Fruit fly (Drosophila melanogaster): ENCODE data around the gene Nxf3.

The Nxf3 gene

DNA sequence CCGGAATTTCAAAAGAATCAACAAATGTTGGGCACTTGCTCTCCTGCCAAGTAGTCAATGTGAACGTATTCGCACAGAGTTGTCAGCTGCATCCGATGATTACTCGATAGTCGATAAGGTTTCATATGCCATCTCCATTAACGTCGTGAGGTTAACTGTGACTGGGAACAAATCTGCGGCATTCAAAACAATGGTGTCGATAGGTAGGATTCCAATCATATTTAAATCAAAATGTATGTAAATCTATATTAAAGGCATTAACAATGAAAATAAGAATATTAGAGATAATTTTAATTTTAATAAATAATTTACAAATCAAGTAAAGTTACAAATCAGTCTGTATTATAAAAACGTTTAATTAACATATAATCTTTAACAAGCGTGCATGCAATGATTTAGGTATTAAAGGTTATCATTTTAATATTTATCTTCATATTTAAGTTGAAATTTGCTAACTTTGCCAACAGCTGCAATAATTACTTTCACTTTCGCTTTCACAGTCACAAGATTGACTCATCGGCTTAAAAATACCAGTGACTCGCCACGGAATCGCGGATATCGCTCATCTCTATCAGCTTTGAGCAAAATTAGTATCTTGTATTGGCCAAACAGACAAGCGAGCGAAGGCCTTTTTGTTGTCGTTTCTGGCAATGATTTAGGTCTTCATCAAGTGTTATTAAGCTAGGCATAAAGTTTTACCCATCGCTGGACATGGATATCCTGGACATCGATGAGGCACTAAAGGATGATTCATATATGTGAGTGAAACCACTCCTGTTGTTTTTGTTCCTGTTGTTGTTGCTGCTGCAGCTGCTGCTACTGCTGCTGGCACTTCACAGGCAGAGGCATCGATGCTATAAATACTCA lies at the start of gene Nxf3, which contains the start of the genes Meics and ssp2:
Nxf3 (plus strand) TSS at position 569 of the 867 bp plus-strand sequence.
Meics (minus strand) TSS at position 68 of the 867 bp plus-strand sequence.
ssp2 (plus strand) TSS at position 569 of the 867 bp plus-strand sequence.
- TF ChIP-seq Ets96B (tag; optimal IDR thresholded peaks at IDR 0.05), result no peak
- TF ChIP-seq vri (GFP tag; optimal IDR thresholded peaks at IDR 0.05), result no peak
- no peak for TF ChIP-seq dsx (GFP tag; optimal IDR thresholded peaks at IDR 0.05; ENCODE audit: poor library complexity, severe bottlenecking)
- no peak for TF ChIP-seq CG10669 (GFP tag; optimal IDR thresholded peaks at IDR 0.05)
- TF ChIP-seq acj6 (GFP tag; optimal IDR thresholded peaks at IDR 0.05), result peak; percentile 23
- no peak for TF ChIP-seq CG8119 (GFP tag; IDR thresholded peaks at IDR 0.05)
- no peak for TF ChIP-seq Sox15 (GFP tag; optimal IDR thresholded peaks at IDR 0.05)
- TF ChIP-seq eg (GFP tag; IDR thresholded peaks at IDR 0.05), result no peak; the same call in 2 of the 3 replicates
- no peak for TF ChIP-seq Eip75B (GFP tag; optimal IDR thresholded peaks at IDR 0.05)
- TF ChIP-seq svp (GFP tag), result no peak
- TF ChIP-seq CG11762 (GFP tag; optimal IDR thresholded peaks at IDR 0.05; ENCODE audit: insufficient read depth), result no peak
- TF ChIP-seq Sox102F (GFP tag; optimal IDR thresholded peaks at IDR 0.05), result no peak
- no peak for TF ChIP-seq Gug (GFP tag; IDR thresholded peaks at IDR 0.05)
- peak; percentile 39 for TF ChIP-seq CG31627 (GFP tag; optimal IDR thresholded peaks at IDR 0.05)
- no peak for TF ChIP-seq CG7368 (GFP tag; optimal IDR thresholded peaks at IDR 0.05)
- no peak for TF ChIP-seq achi (GFP tag; optimal IDR thresholded peaks at IDR 0.05)
- peak; percentile 17 for TF ChIP-seq lz (GFP tag; optimal IDR thresholded peaks at IDR 0.05)
- no peak for TF ChIP-seq Smox (GFP tag; optimal IDR thresholded peaks at IDR 0.05)
- peak; percentile 2 for TF ChIP-seq cyc (GFP tag; optimal IDR thresholded peaks at IDR 0.05)
- no peak for TF ChIP-seq Met (GFP tag; optimal IDR thresholded peaks at IDR 0.05)
- TF ChIP-seq net (GFP tag; optimal IDR thresholded peaks at IDR 0.05), result no peak
- TF ChIP-seq CG6854 (GFP tag; optimal IDR thresholded peaks at IDR 0.05), result no peak
- no peak for TF ChIP-seq fd85E (GFP tag; optimal IDR thresholded peaks at IDR 0.05)
- 0 out of 2 replicates have a peak, but pooled peaks have one; percentile 6 for TF ChIP-seq CG15336 (GFP tag; IDR thresholded peaks at IDR 0.05)
- TF ChIP-seq CG8632 (GFP tag; optimal IDR thresholded peaks at IDR 0.05), result no peak
- TF ChIP-seq Blimp-1 (GFP tag; optimal IDR thresholded peaks at IDR 0.05), result peak; percentile 100
- no peak for TF ChIP-seq salr (GFP tag; optimal IDR thresholded peaks at IDR 0.05)
- TF ChIP-seq CG11902 (GFP tag; optimal IDR thresholded peaks at IDR 0.05), result no peak
- no peak for TF ChIP-seq spab (GFP tag; optimal IDR thresholded peaks at IDR 0.05)
- no peak for TF ChIP-seq CG8319 (GFP tag; optimal IDR thresholded peaks at IDR 0.05)
- no peak for TF ChIP-seq dac (GFP tag; optimal IDR thresholded peaks at IDR 0.05)
- TF ChIP-seq Hr38 (GFP tag; optimal IDR thresholded peaks at IDR 0.05), result no peak
- no peak for TF ChIP-seq CG6792 (GFP tag; optimal IDR thresholded peaks at IDR 0.05)
- no peak for TF ChIP-seq Sox14 (GFP tag; optimal IDR thresholded peaks at IDR 0.05)
- TF ChIP-seq CG3032 (tag; optimal IDR thresholded peaks at IDR 0.05), result peak; percentile 20
- no peak for TF ChIP-seq CG1621 (tag; optimal IDR thresholded peaks at IDR 0.05)
- no peak for TF ChIP-seq Ets21C (GFP tag; optimal IDR thresholded peaks at IDR 0.05)
- TF ChIP-seq fkh (GFP tag; optimal IDR thresholded peaks at IDR 0.05), result no peak
- TF ChIP-seq CG32006 (GFP tag; optimal IDR thresholded peaks at IDR 0.05), result no peak
- no peak for TF ChIP-seq Eip93F (GFP tag; optimal IDR thresholded peaks at IDR 0.05)
- no peak for TF ChIP-seq CG10631 (GFP tag; optimal IDR thresholded peaks at IDR 0.05)
- TF ChIP-seq ss (GFP tag; optimal IDR thresholded peaks at IDR 0.05), result no peak
- TF ChIP-seq CG6163 (GFP tag; IDR thresholded peaks at IDR 0.05), result no peak
- TF ChIP-seq CG9139 (GFP tag; optimal IDR thresholded peaks at IDR 0.05), result no peak
- TF ChIP-seq CG16779 (tag; optimal IDR thresholded peaks at IDR 0.05), result no peak
- no peak for TF ChIP-seq topi (GFP tag; optimal IDR thresholded peaks at IDR 0.05)
- no peak for TF ChIP-seq Eip78C (GFP tag)
- TF ChIP-seq Lpt (GFP tag; optimal IDR thresholded peaks at IDR 0.05), result no peak
- TF ChIP-seq Hr39 (GFP tag; optimal IDR thresholded peaks at IDR 0.05), result peak; percentile 38
- no peak for TF ChIP-seq CG3919 (GFP tag; optimal IDR thresholded peaks at IDR 0.05)
- TF ChIP-seq CG34406 (GFP tag; optimal IDR thresholded peaks at IDR 0.05), result no peak
